Fruit fly (Drosophila melanogaster) whole organism, wandering third instar larva: ENCODE results near the gene Nxf3.

Experiments
- Abd-B ChIP-seq: fragments of >200 bp; optimal IDR thresholded peaks from 2 replicates; lab custom pipeline; 2017; ENCODE audit warnings: missing biosample characterization, missing genetic modification characterization
- CG32264 ChIP-seq: fragments of 200-800 bp; sonication (Bioruptor generic); optimal IDR thresholded peaks from 2 replicates; lab custom pipeline; 2016; ENCODE audit warnings: missing biosample characterization, missing genetic modification characterization
- CG9705 ChIP-seq: fragments of 200-800 bp; sonication (Bioruptor generic); optimal IDR thresholded peaks from 2 replicates; lab custom pipeline; 2018; ENCODE audit warnings: missing biosample characterization, mild to moderate bottlenecking, missing genetic modification characterization
- CrebA ChIP-seq: fragments of 200-800 bp; sonication (Bioruptor generic); optimal IDR thresholded peaks from 2 replicates; lab custom pipeline; 2016; ENCODE audit warnings: missing biosample characterization, mild to moderate bottlenecking, missing genetic modification characterization, borderline replicate concordance
- Dfd ChIP-seq: fragments of >200 bp; optimal IDR thresholded peaks from 2 replicates; lab custom pipeline; 2017; ENCODE audit warnings: missing biosample characterization, missing genetic modification characterization
- Dif ChIP-seq: fragments of 200-275, 200-300 bp; sonication (Bioruptor generic); optimal IDR thresholded peaks from 2 replicates; lab custom pipeline; 2018; ENCODE audit warnings: missing biosample characterization, missing genetic modification characterization; ENCODE audit not compliant: partially characterized antibody
- GATAd ChIP-seq: sonication (Bioruptor generic); optimal IDR thresholded peaks from 2 replicates; lab custom pipeline; 2016; ENCODE audit warnings: missing biosample characterization, missing genetic modification characterization
- HLH106 ChIP-seq: fragments of 200-800 bp; optimal IDR thresholded peaks from 3 replicates; lab custom pipeline; 2019; ENCODE audit warnings: missing biosample characterization, mild to moderate bottlenecking, missing genetic modification characterization, moderate library complexity
- Hnf4 ChIP-seq: fragments of 200-800 bp; sonication (Bioruptor generic); optimal IDR thresholded peaks from 2 replicates; lab custom pipeline; 2016; ENCODE audit warnings: missing biosample characterization, mild to moderate bottlenecking, missing genetic modification characterization
- Hr78 ChIP-seq: fragments of >200 bp; optimal IDR thresholded peaks from 2 replicates; lab custom pipeline; 2017; ENCODE audit warnings: missing biosample characterization, missing genetic modification characterization
- Hr83 ChIP-seq: fragments of 200-300 bp; sonication (Bioruptor generic); optimal IDR thresholded peaks from 2 replicates; lab custom pipeline; 2016; ENCODE audit warnings: missing biosample characterization, mild to moderate bottlenecking, missing genetic modification characterization, moderate library complexity; ENCODE audit not compliant: poor library complexity, severe bottlenecking
- Jra ChIP-seq: sonication (Bioruptor generic); optimal IDR thresholded peaks from 2 replicates; lab custom pipeline; 2016; ENCODE audit warnings: missing biosample characterization, missing genetic modification characterization
- Mio ChIP-seq: sonication (Bioruptor generic); optimal IDR thresholded peaks from 2 replicates; lab custom pipeline; 2016; ENCODE audit warnings: missing biosample characterization, missing genetic modification characterization
- Myc ChIP-seq: fragments of >200 bp; optimal IDR thresholded peaks from 2 replicates; lab custom pipeline; 2017
- N ChIP-seq: fragments of >200 bp; optimal IDR thresholded peaks from 2 replicates; lab custom pipeline; 2018; ENCODE audit warnings: missing biosample characterization, missing external identifiers, missing genetic modification characterization
- OdsH ChIP-seq: fragments of 200-800 bp; sonication (Bioruptor generic); optimal IDR thresholded peaks from 2 replicates; lab custom pipeline; 2016; ENCODE audit warnings: missing biosample characterization, mild to moderate bottlenecking, missing genetic modification characterization
- Rel ChIP-seq, 2 experiments: fragments of 200-800 bp; sonication (Bioruptor generic) in 1 of 2; optimal IDR thresholded peaks; 2 replicates in 1 of 2; 3 replicates in 1 of 2; lab custom pipeline; 2016 to 2019; ENCODE audit warnings: mild to moderate bottlenecking in 2 of 2, missing biosample characterization in 2 of 2, missing genetic modification characterization in 2 of 2, moderate library complexity in 1 of 2
- Sp1 ChIP-seq: fragments of 200-800 bp; sonication (Bioruptor generic); optimal IDR thresholded peaks from 3 replicates; lab custom pipeline; 2019; ENCODE audit warnings: missing biosample characterization, mild to moderate bottlenecking, missing genetic modification characterization, moderate library complexity
- Vsx2 ChIP-seq: fragments of 200-300, 225-300 bp; sonication (Bioruptor generic); optimal IDR thresholded peaks from 2 replicates; lab custom pipeline; 2018; ENCODE audit warnings: missing biosample characterization, missing genetic modification characterization; ENCODE audit not compliant: partially characterized antibody
- br ChIP-seq: fragments of 200-800 bp; sonication (Bioruptor generic); optimal IDR thresholded peaks from 2 replicates; lab custom pipeline; 2016; ENCODE audit warnings: missing biosample characterization, missing genetic modification characterization
- brk ChIP-seq: fragments of 200-800 bp; sonication (Bioruptor generic); optimal IDR thresholded peaks from 2 replicates; lab custom pipeline; 2016; ENCODE audit warnings: missing biosample characterization, mild to moderate bottlenecking, missing genetic modification characterization
- dl ChIP-seq, 2 experiments: fragments of 175-275, 200-275 bp in 1 of 2; fragments of 200-275 bp in 1 of 2; sonication (Bioruptor generic); optimal IDR thresholded peaks; lab custom pipeline; 2018; ENCODE audit warnings: mild to moderate bottlenecking in 2 of 2, missing biosample characterization in 2 of 2, missing genetic modification characterization in 2 of 2, moderate library complexity in 2 of 2; ENCODE audit not compliant: partially characterized antibody in 2 of 2, insufficient read depth in 1 of 2
- dmrt93B ChIP-seq: fragments of 200-800 bp; sonication (Bioruptor generic); optimal IDR thresholded peaks from 2 replicates; lab custom pipeline; 2018; ENCODE audit warnings: missing biosample characterization, mild to moderate bottlenecking, missing genetic modification characterization
- dsf ChIP-seq: sonication (Bioruptor generic); optimal IDR thresholded peaks from 2 replicates; lab custom pipeline; 2016; ENCODE audit warnings: missing biosample characterization, missing genetic modification characterization, borderline replicate concordance
- ey ChIP-seq: fragments of 200-800 bp; sonication (Bioruptor generic); optimal IDR thresholded peaks from 2 replicates; lab custom pipeline; 2016; ENCODE audit warnings: missing biosample characterization, missing genetic modification characterization
- foxo ChIP-seq, 2 experiments: fragments of 200-800 bp; sonication (Bioruptor generic); optimal IDR thresholded peaks; 2 replicates in 1 of 2; 3 replicates in 1 of 2; lab custom pipeline; 2016 to 2017; ENCODE audit warnings: missing biosample characterization in 2 of 2, missing genetic modification characterization in 2 of 2
- fru ChIP-seq: fragments of 200-800 bp; sonication (Bioruptor generic); optimal IDR thresholded peaks from 3 replicates; lab custom pipeline; 2016; ENCODE audit warnings: missing biosample characterization, mild to moderate bottlenecking, missing genetic modification characterization
- h ChIP-seq: fragments of 200-800 bp; sonication (Bioruptor generic); optimal IDR thresholded peaks from 3 replicates; lab custom pipeline; 2016; ENCODE audit warnings: missing biosample characterization, mild to moderate bottlenecking, missing genetic modification characterization
- jim ChIP-seq: fragments of 175-275, 200-325 bp; sonication (Bioruptor generic); optimal IDR thresholded peaks from 2 replicates; lab custom pipeline; 2016; ENCODE audit warnings: missing biosample characterization, mild to moderate bottlenecking, missing genetic modification characterization
- lola ChIP-seq: fragments of >200 bp; optimal IDR thresholded peaks from 2 replicates; lab custom pipeline; 2017; ENCODE audit warnings: missing biosample characterization, missing genetic modification characterization
- pan ChIP-seq: fragments of >200 bp; optimal IDR thresholded peaks from 2 replicates; lab custom pipeline; 2017
- psq ChIP-seq: fragments of 200-800 bp; sonication (Bioruptor generic); optimal IDR thresholded peaks from 3 replicates; lab custom pipeline; 2017; ENCODE audit warnings: missing biosample characterization, mild to moderate bottlenecking, missing genetic modification characterization, moderate library complexity
- rgr ChIP-seq: fragments of 200-800 bp; sonication (Bioruptor generic); optimal IDR thresholded peaks from 3 replicates; lab custom pipeline; 2016; ENCODE audit warnings: missing biosample characterization, mild to moderate bottlenecking, missing genetic modification characterization
- sage ChIP-seq: fragments of 200-800 bp; sonication (Bioruptor generic); optimal IDR thresholded peaks from 2 replicates; lab custom pipeline; 2016; ENCODE audit warnings: missing biosample characterization, mild to moderate bottlenecking, missing genetic modification characterization
- sv ChIP-seq: fragments of 200-800 bp; sonication (Bioruptor generic); optimal IDR thresholded peaks from 3 replicates; lab custom pipeline; 2016; ENCODE audit warnings: missing biosample characterization, missing genetic modification characterization
- tai ChIP-seq: sonication (Bioruptor generic); optimal IDR thresholded peaks from 2 replicates; lab custom pipeline; 2016; ENCODE audit warnings: missing biosample characterization, missing genetic modification characterization
- usp ChIP-seq: fragments of >200 bp; optimal IDR thresholded peaks from 2 replicates; lab custom pipeline; 2017; ENCODE audit warnings: missing biosample characterization, missing genetic modification characterization
- woc ChIP-seq: sonication (Bioruptor generic); optimal IDR thresholded peaks from 2 replicates; lab custom pipeline; 2016; ENCODE audit warnings: missing biosample characterization, mild to moderate bottlenecking, missing genetic modification characterization

Gene Nxf3

DNA sequence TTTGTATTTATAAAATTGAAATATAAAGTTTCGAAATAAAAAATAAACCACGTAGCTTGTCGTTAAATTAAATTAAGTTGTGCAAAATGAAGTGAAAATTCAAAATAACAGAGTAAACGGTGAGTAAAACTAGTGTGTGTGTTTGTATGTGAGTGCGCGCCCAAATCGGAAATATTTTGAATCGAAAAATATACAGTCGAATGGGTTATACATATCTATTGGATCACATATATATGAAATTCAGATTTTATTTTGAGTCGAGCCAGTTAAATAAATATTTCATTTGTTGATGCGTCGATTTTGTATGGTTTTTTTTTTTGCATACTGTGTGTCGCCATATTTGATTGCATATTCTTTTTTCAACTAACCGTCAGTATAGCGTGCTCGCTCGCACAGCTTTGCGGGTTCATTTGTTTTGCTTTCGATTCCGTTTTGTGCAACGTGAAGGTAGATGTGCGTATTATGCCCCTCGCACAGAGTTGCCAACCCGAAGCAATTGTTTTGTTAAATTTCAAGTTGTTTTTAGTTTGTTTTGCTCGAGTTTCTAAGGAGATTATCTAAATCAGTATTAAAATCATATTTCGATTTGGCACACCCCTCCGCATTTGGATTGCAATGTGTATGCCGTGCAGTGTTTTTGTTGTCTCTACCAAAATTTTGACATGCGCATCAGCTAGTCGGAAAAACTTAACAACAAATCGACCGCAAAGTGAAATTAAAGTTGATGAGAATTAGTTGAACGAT lies 38.5 kb downstream of the Nxf3 start:
- peak; percentile 28 for TF ChIP-seq fru (GFP tag; lab: Kevin White, UChicago)
- no peak for TF ChIP-seq tai (GFP tag; lab: Kevin White, UChicago)
- TF ChIP-seq Rel (GFP tag; optimal IDR thresholded peaks at IDR 0.05; lab: Kevin White, UChicago) = no peak
- TF ChIP-seq Rel (tag; optimal IDR thresholded peaks at IDR 0.05; lab: Kevin White, UChicago) = peak; percentile 4
- TF ChIP-seq jim (GFP tag; lab: Kevin White, UChicago) = peak; percentile 74
- TF ChIP-seq h (GFP tag; lab: Kevin White, UChicago) = no peak

DNA sequence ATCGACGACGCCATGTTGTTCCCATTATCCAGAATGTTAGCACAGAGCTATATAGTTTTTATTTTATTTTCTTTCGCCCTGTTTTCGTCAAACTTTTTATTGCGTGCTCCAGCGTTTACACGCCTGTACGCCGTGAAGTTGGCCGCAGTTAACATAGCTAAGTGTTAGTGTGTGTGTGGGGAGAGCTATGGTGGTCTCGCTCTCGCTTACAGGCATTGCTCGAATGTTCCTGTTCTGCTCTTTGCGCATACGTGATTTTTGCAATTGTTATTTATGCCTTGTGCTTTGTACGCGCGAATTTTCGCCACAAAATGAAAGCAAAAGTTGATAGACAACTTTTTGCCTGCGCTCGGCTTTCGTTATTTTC lies 39.0 kb downstream of the Nxf3 start:
- peak; percentile 30 for TF ChIP-seq rgr (GFP tag; lab: Kevin White, UChicago)
- no peak for TF ChIP-seq Hnf4 (GFP tag; lab: Kevin White, UChicago)
- TF ChIP-seq Rel (GFP tag; optimal IDR thresholded peaks at IDR 0.05; lab: Kevin White, UChicago) = no peak
- TF ChIP-seq Rel (tag; optimal IDR thresholded peaks at IDR 0.05; lab: Kevin White, UChicago) = peak; percentile 54
- no peak for TF ChIP-seq Abd-B (GFP tag; lab: Kevin White, UChicago)
- peak; percentile 100 for TF ChIP-seq psq (GFP tag; lab: Kevin White, UChicago)
- no peak for TF ChIP-seq OdsH (GFP tag; lab: Kevin White, UChicago)
- peak; percentile 59 for TF ChIP-seq Dif (GFP tag; lab: Kevin White, UChicago)
- no peak for TF ChIP-seq h (GFP tag; lab: Kevin White, UChicago)
- TF ChIP-seq Myc (lab: Kevin White, UChicago) = no peak
- no peak for TF ChIP-seq GATAd (GFP tag; lab: Kevin White, UChicago)
- no peak for TF ChIP-seq dsf (GFP tag; lab: Kevin White, UChicago)
- TF ChIP-seq CrebA = no peak
- TF ChIP-seq dl (GFP tag; optimal IDR thresholded peaks at IDR 0.05; lab: Kevin White, UChicago; ENCODE audit: insufficient read depth in 1 of 2, partially characterized antibody in 2 of 2) = no peak
- no peak for TF ChIP-seq Hr78 (GFP tag; lab: Kevin White, UChicago)
- no peak for TF ChIP-seq sage (GFP tag; lab: Kevin White, UChicago)
- no peak for TF ChIP-seq Hr83 (GFP tag; lab: Kevin White, UChicago)
- no peak for TF ChIP-seq foxo (GFP tag; optimal IDR thresholded peaks at IDR 0.05; lab: Kevin White, UChicago)
- TF ChIP-seq lola (GFP tag; lab: Kevin White, UChicago) = no peak
- TF ChIP-seq woc (GFP tag; lab: Kevin White, UChicago) = no peak
- TF ChIP-seq Mio (GFP tag; lab: Kevin White, UChicago) = no peak
- TF ChIP-seq Vsx2 (GFP tag; lab: Kevin White, UChicago) = no peak
- no peak for TF ChIP-seq usp (GFP tag; lab: Kevin White, UChicago)
- no peak for TF ChIP-seq tai (GFP tag; lab: Kevin White, UChicago)
- peak; percentile 15 for TF ChIP-seq HLH106 (tag; lab: Kevin White, UChicago)
- TF ChIP-seq fru (GFP tag; lab: Kevin White, UChicago) = peak; percentile 21
- TF ChIP-seq Dfd (GFP tag; lab: Kevin White, UChicago) = no peak
- no peak for TF ChIP-seq jim (GFP tag; lab: Kevin White, UChicago)
- peak; percentile 7 for TF ChIP-seq brk (GFP tag; lab: Kevin White, UChicago)
- TF ChIP-seq N (GFP tag; lab: Kevin White, UChicago) = no peak
- no peak for TF ChIP-seq ey (GFP tag; lab: Kevin White, UChicago)
- TF ChIP-seq Jra (GFP tag; lab: Kevin White, UChicago) = no peak
- TF ChIP-seq CG32264 (GFP tag; lab: Kevin White, UChicago) = no peak
- TF ChIP-seq pan = no peak
- TF ChIP-seq sv (GFP tag; lab: Kevin White, UChicago) = no peak
- TF ChIP-seq Sp1 (GFP tag; lab: Kevin White, UChicago) = peak; percentile 48
- TF ChIP-seq br = peak; percentile 5
- no peak for TF ChIP-seq CG9705 (GFP tag; lab: Kevin White, UChicago)
- peak; percentile 7 for TF ChIP-seq dmrt93B (GFP tag; lab: Kevin White, UChicago)
